Fruit fly (Drosophila melanogaster): ENCODE results near the gene BicD.

BicD gene

DNA sequence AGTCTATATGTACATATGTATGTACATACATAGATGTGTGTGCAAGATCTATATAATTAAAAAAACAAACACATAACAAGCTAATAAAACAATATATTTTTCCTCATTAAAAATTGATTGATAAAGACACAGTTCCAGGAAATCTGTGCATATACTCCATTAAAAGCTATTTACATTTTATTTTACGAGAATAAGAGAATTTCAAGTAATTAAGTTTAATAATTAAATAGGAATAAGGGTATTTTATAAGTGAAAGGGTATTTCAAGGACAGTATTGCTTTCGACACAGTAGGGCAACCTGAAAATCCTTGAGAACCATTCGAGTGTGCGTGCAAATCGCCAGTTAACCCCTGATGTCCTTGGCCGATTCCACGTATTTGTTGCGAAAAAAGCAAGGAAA is 20.4 kb downstream of the BicD start, which contains the start of gene CG5050:
Gene CG5050, plus strand, starts transcription at position 301 of the 400 bp plus-strand sequence.
- TF ChIP-seq CG10366 (GFP tag; IDR thresholded peaks at IDR 0.05) (no peak), luna (GFP tag; optimal IDR thresholded peaks at IDR 0.05) (no peak), Nf-YA (GFP tag; IDR thresholded peaks at IDR 0.05) (no peak), HmgZ (tag; optimal IDR thresholded peaks at IDR 0.05) (no peak), kni (GFP tag; optimal IDR thresholded peaks at IDR 0.05) (no peak), pan (optimal IDR thresholded peaks at IDR 0.05) (no peak), pan (GFP tag; optimal IDR thresholded peaks at IDR 0.05 in 1 of 2, IDR thresholded peaks at IDR 0.05 in 1 of 2) (no peak), bbx (GFP tag; IDR thresholded peaks at IDR 0.05; ENCODE audit: partially characterized antibody) (no peak), sob (GFP tag; IDR thresholded peaks at IDR 0.05) (no peak), CG2199 (GFP tag; IDR thresholded peaks at IDR 0.05) (no peak)

DNA sequence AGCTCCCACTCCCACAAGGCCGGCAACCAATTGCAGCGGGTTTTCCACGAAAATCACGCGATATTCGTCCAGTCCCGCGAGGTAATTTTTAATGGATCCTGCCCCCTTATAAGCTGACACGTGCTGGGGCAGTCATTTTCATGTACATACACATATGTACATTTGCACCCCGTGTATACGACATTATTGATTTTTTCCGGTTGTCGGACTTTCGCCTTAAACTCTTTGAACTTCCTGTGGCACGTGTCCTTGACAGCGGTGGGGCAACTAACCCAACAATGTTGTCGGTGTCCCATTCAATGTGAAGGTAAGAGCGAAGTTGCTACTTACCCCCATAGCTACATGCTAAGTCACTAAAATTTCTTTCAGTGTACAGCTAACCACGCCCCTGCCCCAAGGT is 20.9 kb downstream of the BicD start:
- TF ChIP-seq CG9215 (GFP tag; IDR thresholded peaks at IDR 0.05) (no peak), cwo (GFP tag; optimal IDR thresholded peaks at IDR 0.05) (peak; percentile 38), sens (GFP tag) (peak; percentile 50), Hey (tag; optimal IDR thresholded peaks at IDR 0.05) (peak; percentile 92)

DNA sequence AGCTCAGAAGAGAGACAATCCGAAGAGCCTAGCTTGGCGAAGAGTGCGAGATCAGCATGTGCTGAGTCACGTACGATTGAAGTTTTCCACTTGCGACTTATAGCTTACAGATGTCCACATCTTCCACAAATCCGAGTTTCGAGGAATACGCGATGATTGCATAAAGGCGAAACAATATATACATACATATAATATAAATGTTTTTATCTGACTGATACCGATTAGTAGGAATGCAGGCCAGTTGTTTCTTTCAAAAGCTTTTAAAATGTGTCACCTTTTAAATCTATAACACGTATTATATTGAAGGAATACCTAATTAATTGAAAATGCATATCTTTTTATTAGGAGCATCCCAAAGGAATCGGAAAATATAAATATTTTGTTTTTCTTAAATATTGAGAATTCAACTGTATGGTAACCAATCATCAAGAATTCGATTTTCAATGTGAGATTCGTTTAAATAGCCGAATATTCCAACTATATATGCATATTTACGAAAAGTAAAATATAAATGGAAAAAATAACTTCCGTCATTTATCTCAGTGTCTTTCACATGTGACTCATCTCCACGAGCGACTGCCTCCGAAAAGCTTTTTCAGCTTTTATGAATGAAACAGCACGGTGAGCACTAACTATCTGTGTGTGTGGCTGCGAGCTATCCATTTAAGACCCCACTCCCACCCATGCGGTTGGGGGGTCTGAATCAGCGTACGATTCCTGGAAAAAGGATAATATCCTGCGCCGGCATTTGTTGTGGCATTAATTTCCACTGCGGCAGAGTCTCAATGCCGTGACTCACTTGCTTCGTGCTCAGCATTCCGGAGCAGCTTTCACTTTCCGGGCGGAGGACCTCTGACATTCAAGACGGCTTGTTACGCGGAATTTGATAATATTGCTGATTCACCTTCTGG is 22.3 kb downstream of the BicD start:
- TF ChIP-seq Spps (tag; optimal IDR thresholded peaks at IDR 0.05): no peak
- TF ChIP-seq ERR (GFP tag; optimal IDR thresholded peaks at IDR 0.05): no peak
- no peak for TF ChIP-seq CG6654 (GFP tag; optimal IDR thresholded peaks at IDR 0.05)
- TF ChIP-seq CHES-1-like (GFP tag; optimal IDR thresholded peaks at IDR 0.05): no peak
- no peak for TF ChIP-seq Doc3 (GFP tag; IDR thresholded peaks at IDR 0.05; ENCODE audit: partially characterized antibody)
- TF ChIP-seq klu (GFP tag; IDR thresholded peaks at IDR 0.05): no peak; the same call in 1 of the 2 replicates
- no peak for TF ChIP-seq CG17912 (GFP tag; optimal IDR thresholded peaks at IDR 0.05)
- no peak for TF ChIP-seq MESR4 (GFP tag; optimal IDR thresholded peaks at IDR 0.05)
- no peak for TF ChIP-seq Elba2 (GFP tag; optimal IDR thresholded peaks at IDR 0.05)
- peak; percentile 33 for TF ChIP-seq Vsx1 (GFP tag; optimal IDR thresholded peaks at IDR 0.05)
- TF ChIP-seq z (GFP tag; IDR thresholded peaks at IDR 0.05): no peak
- TF ChIP-seq crp (GFP tag; optimal IDR thresholded peaks at IDR 0.05): peak in 1 of 2 experiments; percentile 13
- no peak for TF ChIP-seq CG10543 (GFP tag; optimal IDR thresholded peaks at IDR 0.05)
- TF ChIP-seq CG10565 (GFP tag; optimal IDR thresholded peaks at IDR 0.05): no peak
- no peak for TF ChIP-seq cad (GFP tag; optimal IDR thresholded peaks at IDR 0.05)
- peak; percentile 10 for TF ChIP-seq CG13123 (GFP tag; optimal IDR thresholded peaks at IDR 0.05)
- TF ChIP-seq crc (GFP tag; optimal IDR thresholded peaks at IDR 0.05): no peak
- peak; percentile 37 for TF ChIP-seq Hsf (GFP tag; optimal IDR thresholded peaks at IDR 0.05)
- TF ChIP-seq zen2 (GFP tag; IDR thresholded peaks at IDR 0.05; ENCODE audit: partially characterized antibody): no peak
- TF ChIP-seq sisA (GFP tag; IDR thresholded peaks at IDR 0.05): no peak
- peak; percentile 75 for TF ChIP-seq CG15269 (tag; optimal IDR thresholded peaks at IDR 0.05)
- no peak for TF ChIP-seq HLH4C (GFP tag; IDR thresholded peaks at IDR 0.05; ENCODE audit: partially characterized antibody)
- TF ChIP-seq lmd (GFP tag; IDR thresholded peaks at IDR 0.05): no peak
- no peak for TF ChIP-seq sens-2 (GFP tag; IDR thresholded peaks at IDR 0.05)
- TF ChIP-seq Fer2 (tag; optimal IDR thresholded peaks at IDR 0.05): peak; percentile 18
- peak; percentile 21 for TF ChIP-seq schlank (tag; optimal IDR thresholded peaks at IDR 0.05)
- no peak for TF ChIP-seq Aef1 (GFP tag; IDR thresholded peaks at IDR 0.05)
- TF ChIP-seq CG8944 (GFP tag; optimal IDR thresholded peaks at IDR 0.05): no peak
- TF ChIP-seq Dfd (GFP tag; optimal IDR thresholded peaks at IDR 0.05): no peak
- TF ChIP-seq Awh (GFP tag; IDR thresholded peaks at IDR 0.05): no peak
- TF ChIP-seq Hr3 (GFP tag; optimal IDR thresholded peaks at IDR 0.05): peak; percentile 40
- peak; percentile 46 for TF ChIP-seq CG15514 (GFP tag; optimal IDR thresholded peaks at IDR 0.05)
- TF ChIP-seq gro (GFP tag; optimal IDR thresholded peaks at IDR 0.05): peak; percentile 30

Measured in whole organism, embryonic.